Worm (Caenorhabditis elegans) whole organism, young adult: ENCODE data around the gene F41G4.8.

Source experiments
- F10E7.11 ChIP-seq: sonication (generic microtip); optimal IDR thresholded peaks from 2 replicates; lab custom pipeline; 2017; ENCODE audit warnings: mild to moderate bottlenecking, missing genetic modification characterization, moderate library complexity, missing compliant biosample characterization
- F22D6.2 ChIP-seq: sonication (generic microtip); optimal IDR thresholded peaks from 2 replicates; lab custom pipeline; 2016; ENCODE audit warnings: mild to moderate bottlenecking, missing genetic modification characterization, missing compliant biosample characterization
- F39B2.1 ChIP-seq: fragments of 200-800 bp; sonication (Bioruptor generic); IDR thresholded peaks from 2 replicates; pipeline ENCODE4 v1.3.6; 2022; ENCODE audit warnings: missing genetic modification reagents, missing genetic modification characterization, missing compliant biosample characterization
- F52B5.7 ChIP-seq: sonication (generic microtip); optimal IDR thresholded peaks from 2 replicates; lab custom pipeline; 2016; ENCODE audit warnings: mild to moderate bottlenecking, missing genetic modification characterization, missing compliant biosample characterization
- K12H6.12 ChIP-seq: fragments of 200-800 bp; sonication (Bioruptor generic); optimal IDR thresholded peaks from 2 replicates; lab custom pipeline; 2018; ENCODE audit warnings: mild to moderate bottlenecking, missing genetic modification characterization, missing compliant biosample characterization
- T26A5.8 ChIP-seq: sonication (generic microtip); optimal IDR thresholded peaks from 2 replicates; lab custom pipeline; 2016; ENCODE audit warnings: missing genetic modification characterization, missing compliant biosample characterization
- Y53G8AR.9 ChIP-seq: fragments of 200-800 bp; sonication (Bioruptor generic); conservative IDR thresholded peaks from 2 replicates; pipeline ENCODE4 v1.3.6; 2022; ENCODE audit warnings: missing genetic modification reagents, missing genetic modification characterization, missing compliant biosample characterization
- ama-1 ChIP-seq, 3 experiments: fragments of 150-350 bp in 1 of 3; sonication (generic microtip) in 2 of 3; optimal IDR thresholded peaks; 2 replicates each; lab custom pipeline; 2014 to 2018; ENCODE audit warnings: missing biosample characterization in 2 of 3, missing genetic modification characterization in 2 of 3, missing genetic modification reagents in 2 of 3
- aptf-3 ChIP-seq: fragments of 200-800 bp; sonication (Bioruptor generic); IDR thresholded peaks from 2 replicates; pipeline ENCODE4 v1.3.6; 2022; ENCODE audit warnings: missing genetic modification characterization, missing compliant biosample characterization
- atf-7 ChIP-seq: sonication (generic microtip); optimal IDR thresholded peaks from 2 replicates; lab custom pipeline; 2017; ENCODE audit warnings: mild to moderate bottlenecking, missing genetic modification characterization, missing compliant biosample characterization
- bed-1 ChIP-seq: fragments of 200-800 bp; sonication (Bioruptor generic); IDR thresholded peaks from 2 replicates; pipeline ENCODE4 v1.3.6; 2022; ENCODE audit warnings: missing genetic modification reagents, missing genetic modification characterization, missing compliant biosample characterization
- ccch-3 ChIP-seq: fragments of 200-800 bp; sonication (Bioruptor generic); optimal IDR thresholded peaks from 2 replicates; lab custom pipeline; 2018; ENCODE audit warnings: mild to moderate bottlenecking, missing genetic modification characterization, missing compliant biosample characterization
- cebp-1 ChIP-seq, 2 experiments: fragments of 200-800 bp in 1 of 2; sonication (Bioruptor generic) in 1 of 2; sonication (generic microtip) in 1 of 2; IDR thresholded peaks in 1 of 2; optimal IDR thresholded peaks in 1 of 2; 2 replicates each; pipeline versions ENCODE4 v1.3.6 to Lab custom; 2017 to 2022; ENCODE audit warnings: missing compliant biosample characterization in 2 of 2, missing genetic modification characterization in 2 of 2, mild to moderate bottlenecking in 1 of 2, missing genetic modification reagents in 1 of 2, moderate library complexity in 1 of 2
- ceh-100 ChIP-seq: fragments of 200-800 bp; sonication (Bioruptor generic); IDR thresholded peaks from 2 replicates; pipeline ENCODE4 v1.3.6; 2022; ENCODE audit warnings: missing genetic modification reagents, missing genetic modification characterization, missing compliant biosample characterization
- ceh-27 ChIP-seq: fragments of 200-800 bp; sonication (Bioruptor generic); optimal IDR thresholded peaks from 2 replicates; lab custom pipeline; 2018; ENCODE audit warnings: mild to moderate bottlenecking, missing genetic modification characterization, moderate library complexity, missing compliant biosample characterization
- ceh-79 ChIP-seq: sonication (generic microtip); optimal IDR thresholded peaks from 2 replicates; lab custom pipeline; 2017; ENCODE audit warnings: mild to moderate bottlenecking, missing genetic modification characterization, missing compliant biosample characterization
- die-1 ChIP-seq: sonication (generic microtip); optimal IDR thresholded peaks from 2 replicates; lab custom pipeline; 2016; ENCODE audit warnings: missing genotype, mild to moderate bottlenecking, missing genetic modification characterization, missing compliant biosample characterization
- dox-1 ChIP-seq: fragments of 200-800 bp; sonication (Bioruptor generic); IDR thresholded peaks from 2 replicates; pipeline ENCODE4 v1.3.6; 2022; ENCODE audit warnings: missing genetic modification reagents, missing genetic modification characterization, missing compliant biosample characterization
- dpl-1 ChIP-seq: fragments of 150-350 bp; optimal IDR thresholded peaks from 2 replicates; lab custom pipeline; 2014; ENCODE audit warnings: missing biosample characterization, missing genetic modification reagents, missing genetic modification characterization
- efl-1 ChIP-seq: fragments of 150-350 bp; optimal IDR thresholded peaks from 2 replicates; lab custom pipeline; 2014; ENCODE audit warnings: missing biosample characterization, missing genetic modification reagents, missing genetic modification characterization
- egrh-3 ChIP-seq: fragments of 200-800 bp; sonication (Bioruptor generic); IDR thresholded peaks from 2 replicates; pipeline ENCODE4 v1.3.6; 2022; ENCODE audit warnings: missing genetic modification reagents, missing genetic modification characterization, missing compliant biosample characterization
- him-1 ChIP-seq: sonication (generic microtip); optimal IDR thresholded peaks from 2 replicates; lab custom pipeline; 2016; ENCODE audit warnings: missing genotype, missing genetic modification reagents, missing genetic modification characterization, missing compliant biosample characterization
- hlh-12 ChIP-seq: sonication (generic microtip); optimal IDR thresholded peaks from 2 replicates; lab custom pipeline; 2016; ENCODE audit warnings: missing genetic modification characterization, missing compliant biosample characterization
- hlh-26 ChIP-seq: fragments of 200-800 bp; sonication (Bioruptor generic); conservative IDR thresholded peaks from 2 replicates; pipeline ENCODE4 v1.3.6; 2022; ENCODE audit warnings: missing genetic modification reagents, missing genetic modification characterization, missing compliant biosample characterization
- hrde-1 ChIP-seq: sonication (generic microtip); optimal IDR thresholded peaks from 2 replicates; lab custom pipeline; 2016; ENCODE audit warnings: missing genetic modification characterization, mild to moderate bottlenecking, missing compliant biosample characterization, moderate library complexity, missing genotype, missing genetic modification reagents, borderline replicate concordance
- let-607 ChIP-seq, 2 experiments: fragments of 200-800 bp in 1 of 2; sonication (Bioruptor generic) in 1 of 2; sonication (generic microtip) in 1 of 2; optimal IDR thresholded peaks; 2 replicates each; lab custom pipeline; 2016 to 2018; ENCODE audit warnings: mild to moderate bottlenecking in 2 of 2, missing compliant biosample characterization in 2 of 2, missing genetic modification characterization in 2 of 2, moderate library complexity in 2 of 2, missing genotype in 1 of 2
- lin-26 ChIP-seq: fragments of 200-800 bp; sonication (Bioruptor generic); IDR thresholded peaks from 2 replicates; pipeline ENCODE4 v1.3.6; 2022; ENCODE audit warnings: missing genetic modification reagents, missing genetic modification characterization, missing compliant biosample characterization
- lin-35 ChIP-seq, 3 experiments: fragments of 150-350 bp in 2 of 3; sonication (generic microtip) in 1 of 3; optimal IDR thresholded peaks; 2 replicates each; lab custom pipeline; 2014 to 2018; ENCODE audit warnings: missing biosample characterization in 3 of 3, missing genetic modification characterization in 3 of 3, missing genetic modification reagents in 3 of 3
- lin-54 ChIP-seq: fragments of 200-800 bp; sonication (Bioruptor generic); optimal IDR thresholded peaks from 2 replicates; lab custom pipeline; 2018; ENCODE audit warnings: mild to moderate bottlenecking, missing genetic modification characterization, missing compliant biosample characterization
- lsl-1 ChIP-seq: fragments of 200-800 bp; sonication (Bioruptor generic); optimal IDR thresholded peaks from 2 replicates; lab custom pipeline; 2018; ENCODE audit warnings: mild to moderate bottlenecking, missing genetic modification characterization, moderate library complexity, missing compliant biosample characterization
- madf-10 ChIP-seq: sonication (generic microtip); optimal IDR thresholded peaks from 2 replicates; lab custom pipeline; 2016; ENCODE audit warnings: mild to moderate bottlenecking, missing genetic modification characterization, missing compliant biosample characterization
- nhr-120 ChIP-seq: fragments of 200-800 bp; sonication (Bioruptor generic); IDR thresholded peaks from 2 replicates; pipeline ENCODE4 v1.3.6; 2022; ENCODE audit warnings: missing genetic modification characterization, missing compliant biosample characterization
- nhr-179 ChIP-seq: sonication (generic microtip); optimal IDR thresholded peaks from 2 replicates; lab custom pipeline; 2016; ENCODE audit warnings: mild to moderate bottlenecking, missing genetic modification characterization, missing compliant biosample characterization
- nhr-27 ChIP-seq: fragments of 200-800 bp; sonication (Bioruptor generic); optimal IDR thresholded peaks from 2 replicates; lab custom pipeline; 2018; ENCODE audit warnings: mild to moderate bottlenecking, missing genetic modification characterization, moderate library complexity, missing compliant biosample characterization
- nhr-80 ChIP-seq: sonication (generic microtip); optimal IDR thresholded peaks from 2 replicates; lab custom pipeline; 2016; ENCODE audit warnings: missing genetic modification characterization, missing compliant biosample characterization
- nhr-90 ChIP-seq: sonication (generic microtip); optimal IDR thresholded peaks from 2 replicates; lab custom pipeline; 2016; ENCODE audit warnings: missing genotype, mild to moderate bottlenecking, missing genetic modification characterization, missing compliant biosample characterization
- rcor-1 ChIP-seq: fragments of 200-800 bp; sonication (Bioruptor generic); IDR thresholded peaks from 2 replicates; pipeline ENCODE4 v1.3.6; 2022; ENCODE audit warnings: missing genetic modification reagents, missing genetic modification characterization, missing compliant biosample characterization
- repo-1 ChIP-seq: sonication (generic microtip); optimal IDR thresholded peaks from 2 replicates; lab custom pipeline; 2017; ENCODE audit warnings: mild to moderate bottlenecking, missing genetic modification characterization, missing compliant biosample characterization
- rpc-1 ChIP-seq, 2 experiments: fragments of 150-350 bp in 1 of 2; sonication (generic microtip) in 1 of 2; optimal IDR thresholded peaks; 2 replicates each; lab custom pipeline; 2014 to 2018; ENCODE audit warnings: missing biosample characterization in 1 of 2, missing genetic modification characterization in 1 of 2, missing genetic modification reagents in 1 of 2, missing genotype in 1 of 2
- sdz-38 ChIP-seq: sonication (generic microtip); optimal IDR thresholded peaks from 2 replicates; lab custom pipeline; 2016; ENCODE audit warnings: missing genotype, missing genetic modification characterization, missing compliant biosample characterization
- somi-1 ChIP-seq: fragments of 200-800 bp; sonication (Bioruptor generic); optimal IDR thresholded peaks from 2 replicates; lab custom pipeline; 2018; ENCODE audit warnings: mild to moderate bottlenecking, missing genetic modification characterization, missing compliant biosample characterization
- sptf-2 ChIP-seq: fragments of 200-800 bp; sonication (Bioruptor generic); optimal IDR thresholded peaks from 2 replicates; lab custom pipeline; 2018; ENCODE audit warnings: mild to moderate bottlenecking, missing genetic modification characterization, missing compliant biosample characterization
- tbx-9 ChIP-seq: sonication (generic microtip); optimal IDR thresholded peaks from 2 replicates; lab custom pipeline; 2016; ENCODE audit warnings: borderline replicate concordance, missing genetic modification characterization, inconsistent platforms, missing compliant biosample characterization
- tlf-1 ChIP-seq: fragments of 200-800 bp; sonication (Bioruptor generic); optimal IDR thresholded peaks from 2 replicates; lab custom pipeline; 2018; ENCODE audit warnings: mild to moderate bottlenecking, missing genetic modification characterization, missing compliant biosample characterization
- ztf-18 ChIP-seq: sonication (generic microtip); optimal IDR thresholded peaks from 2 replicates; lab custom pipeline; 2016; ENCODE audit warnings: missing genotype, mild to moderate bottlenecking, missing genetic modification characterization, missing compliant biosample characterization
- ztf-26 ChIP-seq: sonication (generic microtip); optimal IDR thresholded peaks from 2 replicates; lab custom pipeline; 2017; ENCODE audit warnings: missing genetic modification characterization, missing compliant biosample characterization

The F41G4.8 gene

DNA sequence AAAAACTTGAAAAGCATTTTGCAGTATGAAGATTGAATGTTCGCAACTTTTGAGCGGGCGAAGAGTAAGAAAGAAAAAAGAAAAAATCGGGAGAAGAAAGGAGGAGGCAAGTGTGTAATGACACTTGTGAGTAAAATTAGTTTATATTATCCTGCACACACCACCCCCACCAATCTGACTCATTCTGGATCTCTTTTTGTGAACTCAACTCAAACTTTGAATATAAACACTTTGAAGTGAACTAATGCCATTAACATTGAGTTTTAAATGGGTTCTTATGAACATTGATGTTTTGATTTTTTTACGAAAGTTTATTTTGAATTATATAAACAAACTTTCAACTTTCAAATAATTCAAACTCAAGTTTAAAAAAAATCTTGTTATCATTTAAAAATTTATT, at the start of gene F41G4.8:
Gene F41G4.8, minus strand, starts transcription at position 101 of the 400 bp plus-strand sequence.
- TF ChIP-seq Y53G8AR.9 (GFP tag; lab: Robert Waterston, UW) (no peak), ceh-79 (no peak), aptf-3 (GFP tag; lab: Robert Waterston, UW) (no peak)

DNA sequence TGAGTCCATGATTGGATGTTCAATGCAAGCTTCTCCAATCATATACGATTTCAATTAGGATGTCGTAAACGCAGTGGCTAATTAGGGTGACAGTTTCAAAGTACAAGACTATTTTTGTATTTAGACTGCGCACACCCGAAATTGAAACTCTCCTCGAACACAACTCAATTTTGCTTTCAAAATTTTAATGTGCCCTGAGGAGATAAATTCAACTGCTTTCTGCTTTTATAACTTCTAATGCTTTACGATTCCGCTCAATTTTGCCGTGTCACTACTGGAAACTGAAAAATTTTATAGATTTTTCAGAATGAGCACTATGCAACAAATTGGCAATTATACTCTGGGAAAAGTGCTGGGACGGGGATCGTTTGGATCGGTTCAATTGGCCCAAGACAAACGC, 49.8 kb upstream of the F41G4.8 start, which contains the start of gene F39F10.2:
Gene F39F10.2, plus strand, starts transcription at position 301 of the 400 bp plus-strand sequence.
- TF ChIP-seq lin-26 (GFP tag; lab: Robert Waterston, UW) (no peak), repo-1 (no peak), somi-1 (GFP tag; lab: Kevin White, UChicago) (no peak), K12H6.12 (no peak), atf-7 (tag; lab: Kevin White, UChicago) (no peak), ama-1 (optimal IDR thresholded peaks at IDR 0.05; lab: Kevin White, UChicago) (no peak), ama-1 (GFP tag; optimal IDR thresholded peaks at IDR 0.05; lab: Kevin White, UChicago) (no peak), tbx-9 (tag; lab: Kevin White, UChicago) (no peak), efl-1 (GFP tag; lab: Kevin White, UChicago) (no peak), hlh-26 (GFP tag; lab: Robert Waterston, UW) (no peak), lin-54 (GFP tag; lab: Kevin White, UChicago) (no peak), F52B5.7 (no peak), madf-10 (no peak), nhr-120 (GFP tag; lab: Robert Waterston, UW) (no peak), F10E7.11 (no peak), die-1 (tag; lab: Kevin White, UChicago) (no peak), ceh-27 (GFP tag; lab: Kevin White, UChicago) (no peak), hrde-1 (no peak), dpl-1 (no peak)

DNA sequence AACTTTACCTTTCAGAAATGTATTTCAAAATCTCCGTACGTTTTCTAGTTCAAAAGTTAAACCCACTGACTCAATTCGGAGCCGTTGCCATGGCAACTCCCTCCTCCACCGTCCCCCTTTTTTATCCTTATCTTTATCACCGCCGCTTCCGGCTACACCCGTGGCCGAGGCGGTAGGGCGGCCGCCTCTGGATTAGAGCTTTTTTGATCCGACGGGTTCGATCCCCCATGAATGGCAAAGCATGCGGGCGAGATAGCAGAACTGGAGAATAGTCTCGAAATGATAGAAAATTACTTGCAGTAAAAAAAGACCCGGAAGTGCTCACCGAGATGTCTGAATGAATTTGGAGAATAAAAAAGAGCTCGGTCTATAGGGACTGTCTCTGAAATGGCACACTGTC, 48.9 kb upstream of the F41G4.8 start:
- TF ChIP-seq rpc-1 (optimal IDR thresholded peaks at IDR 0.05; lab: Kevin White, UChicago) (peak; percentile 48), rpc-1 (tag; optimal IDR thresholded peaks at IDR 0.05; lab: Kevin White, UChicago) (peak; percentile 76), F39B2.1 (GFP tag; lab: Robert Waterston, UW) (no peak), egrh-3 (GFP tag; lab: Robert Waterston, UW) (peak; percentile 46; the same call in 1 of the 2 replicates), F22D6.2 (no peak), ztf-18 (tag; lab: Kevin White, UChicago) (peak; percentile 30), hlh-12 (no peak), T26A5.8 (tag; lab: Kevin White, UChicago) (no peak), die-1 (tag; lab: Kevin White, UChicago) (no peak), ccch-3 (GFP tag; lab: Kevin White, UChicago) (no peak), lin-54 (GFP tag; lab: Kevin White, UChicago) (no peak), sdz-38 (no peak), nhr-179 (no peak), cebp-1 (GFP tag; IDR thresholded peaks at IDR 0.05; lab: Robert Waterston, UW) (no peak), cebp-1 (tag; optimal IDR thresholded peaks at IDR 0.05; lab: Kevin White, UChicago) (no peak), ztf-26 (tag; lab: Kevin White, UChicago) (no peak), lin-35 (GFP tag; optimal IDR thresholded peaks at IDR 0.05; lab: Kevin White, UChicago) (no peak), nhr-90 (tag; lab: Kevin White, UChicago) (peak; percentile 18), ceh-27 (GFP tag; lab: Kevin White, UChicago) (no peak), let-607 (tag; optimal IDR thresholded peaks at IDR 0.05; lab: Kevin White, UChicago) (no peak), K12H6.12 (no peak), sptf-2 (no peak), lsl-1 (GFP tag; lab: Kevin White, UChicago) (no peak), hrde-1 (peak; percentile 45), nhr-80 (tag; lab: Kevin White, UChicago) (no peak), ceh-100 (GFP tag; lab: Robert Waterston, UW) (no peak), nhr-27 (no peak), rcor-1 (GFP tag; lab: Robert Waterston, UW) (peak; percentile 34; the same call in 1 of the 2 replicates), bed-1 (GFP tag; lab: Robert Waterston, UW) (no peak), him-1 (peak; percentile 65), tlf-1 (GFP tag; lab: Kevin White, UChicago) (no peak), dox-1 (GFP tag; lab: Robert Waterston, UW) (peak; percentile 69)
